Worm (Caenorhabditis elegans) whole organism, young adult: ENCODE measurements around the gene F47C12.8.

Source experiments
- B0019.2 ChIP-seq: fragments of 200-800 bp; sonication (Bioruptor generic); conservative IDR thresholded peaks from 2 replicates; pipeline ENCODE4 v1.3.6; 2022; ENCODE audit warnings: missing genetic modification reagents, missing genetic modification characterization, missing compliant biosample characterization
- B0035.1 ChIP-seq: sonication (generic microtip); optimal IDR thresholded peaks from 2 replicates; lab custom pipeline; 2016; ENCODE audit warnings: missing genetic modification characterization, mild to moderate bottlenecking, missing compliant biosample characterization, missing genotype, missing genetic modification reagents
- B0336.3 ChIP-seq: fragments of 200-800 bp; sonication (Bioruptor generic); IDR thresholded peaks from 2 replicates; pipeline ENCODE4 v1.3.6; 2022; ENCODE audit warnings: missing genetic modification characterization, missing compliant biosample characterization
- C17E4.6 ChIP-seq: fragments of 200-800 bp; sonication (Bioruptor generic); IDR thresholded peaks from 2 replicates; pipeline ENCODE4 v1.3.6; 2022; ENCODE audit warnings: missing genetic modification reagents, missing genetic modification characterization, missing compliant biosample characterization
- F37B4.10 ChIP-seq: fragments of 200-800 bp; sonication (Bioruptor generic); IDR thresholded peaks from 2 replicates; pipeline ENCODE4 v1.3.6; 2022; ENCODE audit warnings: missing genetic modification characterization, missing compliant biosample characterization
- F52B5.7 ChIP-seq: sonication (generic microtip); optimal IDR thresholded peaks from 2 replicates; lab custom pipeline; 2016; ENCODE audit warnings: mild to moderate bottlenecking, missing genetic modification characterization, missing compliant biosample characterization
- K11D2.4 ChIP-seq: fragments of 200-800 bp; sonication (Bioruptor generic); IDR thresholded peaks from 2 replicates; pipeline ENCODE4 v1.3.6; 2022; ENCODE audit warnings: missing genetic modification reagents, missing genetic modification characterization, missing compliant biosample characterization
- T26A5.8 ChIP-seq: sonication (generic microtip); optimal IDR thresholded peaks from 2 replicates; lab custom pipeline; 2016; ENCODE audit warnings: missing genetic modification characterization, missing compliant biosample characterization
- Y53F4B.3 ChIP-seq: fragments of 200-800 bp; sonication (Bioruptor generic); IDR thresholded peaks from 2 replicates; pipeline ENCODE4 v1.3.6; 2022; ENCODE audit warnings: missing genetic modification reagents, missing genetic modification characterization, missing compliant biosample characterization
- Y53G8AR.9 ChIP-seq: fragments of 200-800 bp; sonication (Bioruptor generic); conservative IDR thresholded peaks from 2 replicates; pipeline ENCODE4 v1.3.6; 2022; ENCODE audit warnings: missing genetic modification reagents, missing genetic modification characterization, missing compliant biosample characterization
- Y79H2A.3 ChIP-seq: fragments of 200-800 bp; sonication (Bioruptor generic); conservative IDR thresholded peaks from 2 replicates; pipeline ENCODE4 v1.3.6; 2022; ENCODE audit warnings: missing genetic modification reagents, missing genetic modification characterization, missing compliant biosample characterization
- aptf-2 ChIP-seq: fragments of 200-800 bp; sonication (Bioruptor generic); conservative IDR thresholded peaks from 2 replicates; pipeline ENCODE4 v1.3.6; 2022; ENCODE audit warnings: missing genetic modification reagents, missing genetic modification characterization, missing compliant biosample characterization
- bed-1 ChIP-seq: fragments of 200-800 bp; sonication (Bioruptor generic); IDR thresholded peaks from 2 replicates; pipeline ENCODE4 v1.3.6; 2022; ENCODE audit warnings: missing genetic modification reagents, missing genetic modification characterization, missing compliant biosample characterization
- bed-2 ChIP-seq: fragments of 200-800 bp; sonication (Bioruptor generic); IDR thresholded peaks from 2 replicates; pipeline ENCODE4 v1.3.6; 2022; ENCODE audit warnings: missing genetic modification reagents, missing genetic modification characterization, missing compliant biosample characterization
- ccch-3 ChIP-seq: fragments of 200-800 bp; sonication (Bioruptor generic); optimal IDR thresholded peaks from 2 replicates; lab custom pipeline; 2018; ENCODE audit warnings: mild to moderate bottlenecking, missing genetic modification characterization, missing compliant biosample characterization
- cebp-1 ChIP-seq, 2 experiments: fragments of 200-800 bp in 1 of 2; sonication (Bioruptor generic) in 1 of 2; sonication (generic microtip) in 1 of 2; IDR thresholded peaks in 1 of 2; optimal IDR thresholded peaks in 1 of 2; 2 replicates each; pipeline versions ENCODE4 v1.3.6 to Lab custom; 2017 to 2022; ENCODE audit warnings: missing compliant biosample characterization in 2 of 2, missing genetic modification characterization in 2 of 2, mild to moderate bottlenecking in 1 of 2, missing genetic modification reagents in 1 of 2, moderate library complexity in 1 of 2
- cebp-2 ChIP-seq: fragments of 200-800 bp; sonication (Bioruptor generic); IDR thresholded peaks from 2 replicates; pipeline ENCODE4 v1.3.6; 2022; ENCODE audit warnings: missing genetic modification characterization, missing compliant biosample characterization
- ceh-100 ChIP-seq: fragments of 200-800 bp; sonication (Bioruptor generic); IDR thresholded peaks from 2 replicates; pipeline ENCODE4 v1.3.6; 2022; ENCODE audit warnings: missing genetic modification reagents, missing genetic modification characterization, missing compliant biosample characterization
- ceh-27 ChIP-seq: fragments of 200-800 bp; sonication (Bioruptor generic); optimal IDR thresholded peaks from 2 replicates; lab custom pipeline; 2018; ENCODE audit warnings: mild to moderate bottlenecking, missing genetic modification characterization, moderate library complexity, missing compliant biosample characterization
- ceh-58 ChIP-seq: fragments of 200-800 bp; sonication (Bioruptor generic); IDR thresholded peaks from 2 replicates; pipeline ENCODE4 v1.3.6; 2022; ENCODE audit warnings: missing genetic modification characterization, missing compliant biosample characterization
- ceh-79 ChIP-seq: sonication (generic microtip); optimal IDR thresholded peaks from 2 replicates; lab custom pipeline; 2017; ENCODE audit warnings: mild to moderate bottlenecking, missing genetic modification characterization, missing compliant biosample characterization
- chd-7 ChIP-seq: sonication (generic microtip); optimal IDR thresholded peaks from 2 replicates; lab custom pipeline; 2016; ENCODE audit warnings: mild to moderate bottlenecking, missing genetic modification characterization, moderate library complexity, missing compliant biosample characterization
- egl-44 ChIP-seq: fragments of 200-800 bp; sonication (Bioruptor generic); IDR thresholded peaks from 2 replicates; pipeline ENCODE4 v1.3.6; 2022; ENCODE audit warnings: missing genetic modification reagents, missing genetic modification characterization, missing compliant biosample characterization
- egrh-3 ChIP-seq: fragments of 200-800 bp; sonication (Bioruptor generic); IDR thresholded peaks from 2 replicates; pipeline ENCODE4 v1.3.6; 2022; ENCODE audit warnings: missing genetic modification reagents, missing genetic modification characterization, missing compliant biosample characterization
- ekl-4 ChIP-seq: fragments of 200-800 bp; sonication (Bioruptor generic); IDR thresholded peaks from 2 replicates; pipeline ENCODE4 v1.3.6; 2022; ENCODE audit warnings: missing genetic modification reagents, missing genetic modification characterization, missing compliant biosample characterization
- hmg-20 ChIP-seq: fragments of 200-800 bp; sonication (Bioruptor generic); IDR thresholded peaks from 2 replicates; pipeline ENCODE4 v1.3.6; 2022; ENCODE audit warnings: missing genetic modification reagents, missing genetic modification characterization, missing compliant biosample characterization
- lin-35 ChIP-seq, 3 experiments: fragments of 150-350 bp in 2 of 3; sonication (generic microtip) in 1 of 3; optimal IDR thresholded peaks; 2 replicates each; lab custom pipeline; 2014 to 2018; ENCODE audit warnings: missing biosample characterization in 3 of 3, missing genetic modification characterization in 3 of 3, missing genetic modification reagents in 3 of 3
- lin-54 ChIP-seq: fragments of 200-800 bp; sonication (Bioruptor generic); optimal IDR thresholded peaks from 2 replicates; lab custom pipeline; 2018; ENCODE audit warnings: mild to moderate bottlenecking, missing genetic modification characterization, missing compliant biosample characterization
- lir-1 ChIP-seq: fragments of 200-800 bp; sonication (Bioruptor generic); conservative IDR thresholded peaks from 2 replicates; pipeline ENCODE4 v1.3.6; 2022; ENCODE audit warnings: missing genetic modification reagents, missing genetic modification characterization, missing compliant biosample characterization
- madf-3 ChIP-seq: fragments of 200-800 bp; sonication (Bioruptor generic); IDR thresholded peaks from 2 replicates; pipeline ENCODE4 v1.3.6; 2022; ENCODE audit warnings: missing genetic modification reagents, missing genetic modification characterization, missing compliant biosample characterization
- madf-8 ChIP-seq: fragments of 200-800 bp; sonication (Bioruptor generic); conservative IDR thresholded peaks from 2 replicates; pipeline ENCODE4 v1.3.6; 2022; ENCODE audit warnings: missing genetic modification reagents, missing genetic modification characterization, missing compliant biosample characterization
- mel-28 ChIP-seq: sonication (generic microtip); optimal IDR thresholded peaks from 2 replicates; lab custom pipeline; 2016; ENCODE audit warnings: borderline replicate concordance, mild to moderate bottlenecking, missing genetic modification characterization, missing compliant biosample characterization
- mes-4 ChIP-seq: sonication (generic microtip); optimal IDR thresholded peaks from 2 replicates; lab custom pipeline; 2016; ENCODE audit warnings: missing genotype, missing genetic modification characterization, missing compliant biosample characterization
- nfya-1 ChIP-seq: sonication (generic microtip); optimal IDR thresholded peaks from 2 replicates; lab custom pipeline; 2017; ENCODE audit warnings: antibody characterized with exemption, missing compliant biosample characterization, missing genetic modification characterization, borderline replicate concordance; ENCODE audit not compliant: insufficient read depth
- nfyb-1 ChIP-seq: fragments of 200-800 bp; sonication (Bioruptor generic); IDR thresholded peaks from 2 replicates; pipeline ENCODE4 v1.3.6; 2022; ENCODE audit warnings: missing genetic modification reagents, missing genetic modification characterization, missing compliant biosample characterization
- nhr-120 ChIP-seq: fragments of 200-800 bp; sonication (Bioruptor generic); IDR thresholded peaks from 2 replicates; pipeline ENCODE4 v1.3.6; 2022; ENCODE audit warnings: missing genetic modification characterization, missing compliant biosample characterization
- pbrm-1 ChIP-seq: fragments of 200-800 bp; sonication (Bioruptor generic); IDR thresholded peaks from 2 replicates; pipeline ENCODE4 v1.3.6; 2022; ENCODE audit warnings: missing genetic modification reagents, missing genetic modification characterization, missing compliant biosample characterization
- pha-4 ChIP-seq: fragments of 150-350 bp; sonication (generic microtip); optimal IDR thresholded peaks from 2 replicates; lab custom pipeline; 2014; ENCODE audit warnings: missing biosample characterization, missing genetic modification reagents, missing genetic modification characterization
- rec-8 ChIP-seq, 2 experiments: sonication (generic microtip); optimal IDR thresholded peaks; 2 replicates each; lab custom pipeline; 2016; ENCODE audit warnings: mild to moderate bottlenecking in 2 of 2, missing genetic modification characterization in 2 of 2, missing genetic modification reagents in 2 of 2, missing genotype in 2 of 2, missing biosample characterization in 1 of 2, missing compliant biosample characterization in 1 of 2, moderate library complexity in 1 of 2
- sea-2 ChIP-seq: fragments of 200-800 bp; sonication (Bioruptor generic); IDR thresholded peaks from 2 replicates; pipeline ENCODE4 v1.3.6; 2022; ENCODE audit warnings: missing genetic modification characterization, missing compliant biosample characterization
- snpc-3.4 ChIP-seq: sonication (generic microtip); optimal IDR thresholded peaks from 2 replicates; lab custom pipeline; 2017; ENCODE audit warnings: missing genetic modification characterization, mild to moderate bottlenecking, missing compliant biosample characterization, antibody characterized with exemption, moderate library complexity, missing genotype, missing genetic modification reagents
- somi-1 ChIP-seq: fragments of 200-800 bp; sonication (Bioruptor generic); optimal IDR thresholded peaks from 2 replicates; lab custom pipeline; 2018; ENCODE audit warnings: mild to moderate bottlenecking, missing genetic modification characterization, missing compliant biosample characterization
- tbp1 ChIP-seq: fragments of 200-800 bp; sonication (Bioruptor generic); optimal IDR thresholded peaks from 2 replicates; lab custom pipeline; 2018; ENCODE audit warnings: mild to moderate bottlenecking, missing genetic modification characterization, missing compliant biosample characterization
- xnd-1 ChIP-seq: sonication (generic microtip); optimal IDR thresholded peaks from 2 replicates; lab custom pipeline; 2016; ENCODE audit warnings: missing genotype, missing genetic modification reagents, missing genetic modification characterization, missing compliant biosample characterization
- ztf-22 ChIP-seq: fragments of 200-800 bp; sonication (Bioruptor generic); optimal IDR thresholded peaks from 2 replicates; lab custom pipeline; 2018; ENCODE audit warnings: mild to moderate bottlenecking, missing genetic modification characterization, moderate library complexity, missing compliant biosample characterization
- ztf-25 ChIP-seq: fragments of 200-800 bp; sonication (Bioruptor generic); IDR thresholded peaks from 2 replicates; pipeline ENCODE4 v1.3.6; 2022; ENCODE audit warnings: missing genetic modification reagents, missing genetic modification characterization, missing compliant biosample characterization
- ztf-28 ChIP-seq: fragments of 200-800 bp; sonication (Bioruptor generic); IDR thresholded peaks from 2 replicates; pipeline ENCODE4 v1.3.6; 2022; ENCODE audit warnings: missing genetic modification reagents, missing genetic modification characterization, missing compliant biosample characterization
- ztf-3 ChIP-seq: fragments of 200-800 bp; sonication (Bioruptor generic); optimal IDR thresholded peaks from 2 replicates; lab custom pipeline; 2018; ENCODE audit warnings: mild to moderate bottlenecking, missing genetic modification characterization, missing compliant biosample characterization

F47C12.8 gene

ce11 chrIV:4025923-4026322 lies 27.5 kb upstream of the F47C12.8 start (continued):
- TF ChIP-seq ekl-4 (no peak), C17E4.6 (GFP tag; lab: Robert Waterston, UW) (no peak), B0019.2 (GFP tag; lab: Robert Waterston, UW) (no peak), ceh-79 (no peak), aptf-2 (GFP tag; lab: Robert Waterston, UW) (no peak), bed-1 (GFP tag; lab: Robert Waterston, UW) (no peak), chd-7 (tag; lab: Kevin White, UChicago) (peak; percentile 75), egl-44 (GFP tag; lab: Robert Waterston, UW) (0 out of 2 replicates have a peak, but pooled peaks have one; percentile 29), nfya-1 (tag; lab: Kevin White, UChicago) (no peak), tbp1 (peak; percentile 12), mes-4 (tag; lab: Kevin White, UChicago) (no peak), xnd-1 (no peak), F52B5.7 (tag; lab: Kevin White, UChicago) (no peak), sea-2 (no peak), hmg-20 (no peak), T26A5.8 (no peak), Y53G8AR.9 (no peak), K11D2.4 (peak; percentile 32; the same call in 1 of the 2 replicates), pbrm-1 (GFP tag; lab: Robert Waterston, UW) (no peak), ztf-25 (GFP tag; lab: Robert Waterston, UW) (no peak), lir-1 (GFP tag; lab: Robert Waterston, UW) (no peak), nhr-120 (GFP tag; lab: Robert Waterston, UW) (no peak), madf-8 (GFP tag; lab: Robert Waterston, UW) (no peak), cebp-1 (GFP tag; IDR thresholded peaks at IDR 0.05; lab: Robert Waterston, UW) (no peak), cebp-1 (tag; optimal IDR thresholded peaks at IDR 0.05; lab: Kevin White, UChicago) (peak; percentile 68), ztf-3 (GFP tag; lab: Kevin White, UChicago) (peak; percentile 31), ccch-3 (no peak), madf-3 (GFP tag; lab: Robert Waterston, UW) (no peak), Y79H2A.3 (GFP tag; lab: Robert Waterston, UW) (no peak), egrh-3 (GFP tag; lab: Robert Waterston, UW) (peak; percentile 77), F37B4.10 (0 out of 2 replicates have a peak, but pooled peaks have one; percentile 9), ztf-28 (GFP tag; lab: Robert Waterston, UW) (no peak), ztf-22 (GFP tag; lab: Kevin White, UChicago) (peak; percentile 39), snpc-3.4 (no peak), ceh-58 (no peak), somi-1 (GFP tag; lab: Kevin White, UChicago) (peak; percentile 72), Y53F4B.3 (GFP tag; lab: Robert Waterston, UW) (no peak), lin-54 (GFP tag; lab: Kevin White, UChicago) (peak; percentile 12), pha-4 (tag; lab: Kevin White, UChicago) (no peak), bed-2 (GFP tag; lab: Robert Waterston, UW) (no peak), rec-8 (tag; optimal IDR thresholded peaks at IDR 0.05; lab: Kevin White, UChicago) (no peak), ceh-27 (peak; percentile 77), ceh-100 (no peak), mel-28 (no peak), B0035.1 (tag; lab: Kevin White, UChicago) (no peak), nfyb-1 (GFP tag; lab: Robert Waterston, UW) (0 out of 2 replicates have a peak, but pooled peaks have one; percentile 57), lin-35 (GFP tag; optimal IDR thresholded peaks at IDR 0.05; lab: Kevin White, UChicago) (peak in 1 of 3 experiments; percentile 16), cebp-2 (GFP tag; lab: Robert Waterston, UW) (no peak), B0336.3 (0 out of 2 replicates have a peak, but pooled peaks have one; percentile 32)
